Worm (Caenorhabditis elegans) whole organism, early embryonic: ENCODE measurements around the gene attf-4.

ENCODE experiments used
- B0310.2 ChIP-seq: sonication (generic microtip); optimal IDR thresholded peaks from 2 replicates; lab custom pipeline; 2016; ENCODE audit warnings: mild to moderate bottlenecking, missing genetic modification characterization, missing compliant biosample characterization
- F13C5.2 ChIP-seq: sonication (generic microtip); optimal IDR thresholded peaks from 2 replicates; lab custom pipeline; 2017; ENCODE audit warnings: mild to moderate bottlenecking, missing genetic modification characterization, inconsistent platforms, missing compliant biosample characterization
- aly-1 ChIP-seq: sonication (generic microtip); optimal IDR thresholded peaks from 2 replicates; lab custom pipeline; 2016; ENCODE audit warnings: missing genetic modification characterization, missing compliant biosample characterization
- ceh-13 ChIP-seq: fragments of 200-800 bp; sonication (Bioruptor generic); optimal IDR thresholded peaks from 2 replicates; lab custom pipeline; 2018; ENCODE audit warnings: mild to moderate bottlenecking, missing genetic modification characterization, missing compliant biosample characterization
- ceh-36 ChIP-seq: sonication (generic microtip); optimal IDR thresholded peaks from 2 replicates; lab custom pipeline; 2016; ENCODE audit warnings: missing genetic modification characterization, inconsistent platforms, missing compliant biosample characterization
- ets-7 ChIP-seq: sonication (generic microtip); optimal IDR thresholded peaks from 2 replicates; lab custom pipeline; 2016; ENCODE audit warnings: missing genotype, missing genetic modification characterization, missing compliant biosample characterization
- flt-1 ChIP-seq: fragments of 200-800 bp; sonication (Bioruptor generic); IDR thresholded peaks from 2 replicates; pipeline ENCODE4 v1.3.6; 2022; ENCODE audit warnings: missing genetic modification characterization, missing compliant biosample characterization
- hmbx-1 ChIP-seq: sonication (generic microtip); optimal IDR thresholded peaks from 2 replicates; lab custom pipeline; 2016; ENCODE audit warnings: mild to moderate bottlenecking, missing genetic modification characterization, missing compliant biosample characterization
- hmg-4 ChIP-seq: fragments of 200-800 bp; sonication (Bioruptor generic); optimal IDR thresholded peaks from 2 replicates; lab custom pipeline; 2018; ENCODE audit warnings: mild to moderate bottlenecking, missing genetic modification characterization, missing compliant biosample characterization
- hnd-1 ChIP-seq: sonication (generic microtip); optimal IDR thresholded peaks from 2 replicates; lab custom pipeline; 2016; ENCODE audit warnings: missing genetic modification characterization, missing compliant biosample characterization
- pes-1 ChIP-seq: fragments of 200-800 bp; sonication (Bioruptor generic); IDR thresholded peaks from 2 replicates; pipeline ENCODE4 v1.3.6; 2022; ENCODE audit warnings: missing genetic modification reagents, missing genetic modification characterization, missing compliant biosample characterization
- scrt-1 ChIP-seq: fragments of 200-800 bp; sonication (Bioruptor generic); IDR thresholded peaks from 2 replicates; pipeline ENCODE4 v1.3.6; 2022; ENCODE audit warnings: missing genetic modification characterization, missing compliant biosample characterization
- sea-1 ChIP-seq: fragments of 200-800 bp; sonication (Bioruptor generic); conservative IDR thresholded peaks from 2 replicates; pipeline ENCODE4 v1.3.6; 2022; ENCODE audit warnings: missing genetic modification characterization, missing compliant biosample characterization
- tbx-11 ChIP-seq: fragments of 200-800 bp; sonication (Bioruptor generic); IDR thresholded peaks from 2 replicates; pipeline ENCODE4 v1.3.6; 2022; ENCODE audit warnings: missing genetic modification characterization, missing compliant biosample characterization
- tbx-37 ChIP-seq: fragments of 200-800 bp; sonication (Bioruptor generic); conservative IDR thresholded peaks from 2 replicates; pipeline ENCODE4 v1.3.6; 2022; ENCODE audit warnings: missing genetic modification reagents, missing genetic modification characterization, missing compliant biosample characterization
- tra-4 ChIP-seq: sonication (generic microtip); optimal IDR thresholded peaks from 2 replicates; lab custom pipeline; 2017; ENCODE audit warnings: missing genetic modification characterization, missing compliant biosample characterization

attf-4 gene

ce11 chrIII:6133389-6133789 lies 53.0 kb downstream of the attf-4 start:
- TF ChIP-seq F13C5.2 (tag; lab: Kevin White, UChicago), result peak; percentile 62
- peak; percentile 57 for TF ChIP-seq hmbx-1
- TF ChIP-seq ceh-36, result peak; percentile 39
- TF ChIP-seq tbx-11, result 0 out of 2 replicates have a peak, but pooled peaks have one; percentile 14

DNA sequence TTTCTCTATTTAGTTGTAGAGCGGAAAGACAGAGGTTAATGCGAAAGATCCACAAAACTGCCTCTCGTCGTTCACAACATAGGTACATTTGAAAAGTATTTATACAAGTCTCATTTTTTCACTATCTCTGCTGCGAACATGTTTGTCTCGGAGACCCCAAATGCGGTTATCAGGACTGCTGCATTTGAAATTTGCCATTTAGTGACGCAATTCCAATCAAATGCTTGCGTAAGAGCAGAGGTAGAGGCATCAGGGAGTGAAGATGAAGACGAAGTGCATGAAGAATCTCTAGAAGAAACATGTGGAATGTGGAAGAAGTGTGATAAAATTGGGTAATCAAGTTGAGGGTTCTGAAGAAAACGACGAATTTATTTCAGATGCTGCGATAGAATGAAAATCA lies 53.7 kb downstream of the attf-4 start:
- TF ChIP-seq sea-1, result no peak
- TF ChIP-seq B0310.2, result no peak
- TF ChIP-seq hmg-4 (GFP tag; lab: Kevin White, UChicago), result no peak
- TF ChIP-seq tbx-37 (GFP tag; lab: Robert Waterston, UW), result no peak
- no peak for TF ChIP-seq hnd-1 (tag; lab: Kevin White, UChicago)
- TF ChIP-seq flt-1 (GFP tag; lab: Robert Waterston, UW), result no peak
- no peak for TF ChIP-seq F13C5.2 (tag; lab: Kevin White, UChicago)
- TF ChIP-seq ets-7 (tag; lab: Kevin White, UChicago), result no peak
- TF ChIP-seq ceh-13 (GFP tag; lab: Kevin White, UChicago), result no peak
- no peak for TF ChIP-seq tra-4 (tag; lab: Kevin White, UChicago)
- no peak for TF ChIP-seq aly-1 (tag; lab: Kevin White, UChicago)
- TF ChIP-seq hmbx-1, result no peak
- TF ChIP-seq scrt-1 (GFP tag; lab: Robert Waterston, UW), result no peak
- no peak for TF ChIP-seq ceh-36
- no peak for TF ChIP-seq pes-1 (GFP tag; lab: Robert Waterston, UW)
